Worm (Caenorhabditis elegans) whole organism, L3 larva: ENCODE results near the gene ced-9.

Experiments
- R02D3.7 ChIP-seq: fragments of 150-350 bp; optimal IDR thresholded peaks from 2 replicates; lab custom pipeline; 2014; ENCODE audit warnings: missing biosample characterization, missing genetic modification characterization
- ZK546.5 ChIP-seq: sonication (generic microtip); optimal IDR thresholded peaks from 2 replicates; lab custom pipeline; 2017; ENCODE audit warnings: missing biosample characterization, missing genetic modification characterization
- aly-2 ChIP-seq: fragments of 150-350 bp; optimal IDR thresholded peaks from 2 replicates; lab custom pipeline; 2014; ENCODE audit warnings: missing biosample characterization, missing genetic modification characterization
- ama-1 ChIP-seq: fragments of 150-350 bp; optimal IDR thresholded peaks from 2 replicates; lab custom pipeline; 2018
- ceh-16 ChIP-seq: sonication (generic microtip); optimal IDR thresholded peaks from 2 replicates; lab custom pipeline; 2017; ENCODE audit warnings: missing biosample characterization, missing genetic modification characterization
- ceh-28 ChIP-seq: fragments of 150-350 bp; optimal IDR thresholded peaks from 2 replicates; lab custom pipeline; 2014; ENCODE audit warnings: missing biosample characterization, missing genetic modification reagents, missing genetic modification characterization
- ceh-82 ChIP-seq: fragments of 150-350 bp; optimal IDR thresholded peaks from 2 replicates; lab custom pipeline; 2014; ENCODE audit warnings: missing biosample characterization, missing genetic modification characterization
- ceh-9 ChIP-seq: sonication (generic microtip); optimal IDR thresholded peaks from 2 replicates; lab custom pipeline; 2018; ENCODE audit warnings: missing biosample characterization, missing genetic modification characterization
- daf-12 ChIP-seq: fragments of 150-350 bp; optimal IDR thresholded peaks from 2 replicates; lab custom pipeline; 2014; ENCODE audit warnings: missing biosample characterization, missing genetic modification reagents, missing genetic modification characterization
- egl-5 ChIP-seq: fragments of 150-350 bp; optimal IDR thresholded peaks from 2 replicates; lab custom pipeline; 2017; ENCODE audit warnings: missing biosample characterization, missing genetic modification reagents, missing genetic modification characterization, inconsistent platforms
- elt-1 ChIP-seq: fragments of 150-350 bp; optimal IDR thresholded peaks from 2 replicates; lab custom pipeline; 2014; ENCODE audit warnings: missing biosample characterization, missing genetic modification characterization
- elt-3 ChIP-seq, 3 experiments: fragments of 150-350 bp in 1 of 3; sonication (generic microtip) in 2 of 3; optimal IDR thresholded peaks; 2 replicates in 2 of 3; 4 replicates in 1 of 3; lab custom pipeline; 2014 to 2017; ENCODE audit warnings: missing biosample characterization in 3 of 3, missing genetic modification characterization in 3 of 3
- eor-1 ChIP-seq, 2 experiments: fragments of 150-350 bp; optimal IDR thresholded peaks; 2 replicates each; lab custom pipeline; 2014 to 2018; ENCODE audit warnings: missing biosample characterization in 2 of 2, missing genetic modification characterization in 2 of 2
- fkh-10 ChIP-seq: sonication (generic microtip); optimal IDR thresholded peaks from 2 replicates; lab custom pipeline; 2017; ENCODE audit warnings: missing biosample characterization, missing genetic modification reagents, missing genetic modification characterization
- fkh-2 ChIP-seq: fragments of 150-350 bp; optimal IDR thresholded peaks from 2 replicates; lab custom pipeline; 2014; ENCODE audit warnings: missing biosample characterization, missing genetic modification reagents, missing genetic modification characterization
- fos-1 ChIP-seq: fragments of 150-350 bp; optimal IDR thresholded peaks from 2 replicates; lab custom pipeline; 2014; ENCODE audit warnings: missing biosample characterization, missing genetic modification characterization
- hmg-11 ChIP-seq: sonication (generic microtip); optimal IDR thresholded peaks from 2 replicates; lab custom pipeline; 2016; ENCODE audit warnings: missing genetic modification characterization, missing compliant biosample characterization
- jun-1 ChIP-seq: fragments of 150-350 bp; optimal IDR thresholded peaks from 2 replicates; lab custom pipeline; 2014; ENCODE audit warnings: missing biosample characterization, missing genetic modification reagents, missing genetic modification characterization
- lin-15B ChIP-seq: fragments of 150-350 bp; optimal IDR thresholded peaks from 2 replicates; lab custom pipeline; 2014; ENCODE audit warnings: missing biosample characterization, missing genetic modification characterization
- lin-39 ChIP-seq: fragments of 150-350 bp; optimal IDR thresholded peaks from 2 replicates; lab custom pipeline; 2018; ENCODE audit warnings: missing biosample characterization, missing genetic modification reagents, missing genetic modification characterization
- lsy-12 ChIP-seq: sonication (generic microtip); optimal IDR thresholded peaks from 2 replicates; lab custom pipeline; 2016; ENCODE audit warnings: mild to moderate bottlenecking, missing genetic modification characterization, missing compliant biosample characterization
- mdl-1 ChIP-seq: fragments of 150-350 bp; optimal IDR thresholded peaks from 2 replicates; lab custom pipeline; 2014; ENCODE audit warnings: missing biosample characterization, missing genetic modification characterization
- mml-1 ChIP-seq: fragments of 150-350 bp; sonication (generic microtip); optimal IDR thresholded peaks from 3 replicates; lab custom pipeline; 2014; ENCODE audit warnings: missing biosample characterization, missing genetic modification characterization
- nhr-23 ChIP-seq: fragments of 150-350 bp; optimal IDR thresholded peaks from 2 replicates; lab custom pipeline; 2014; ENCODE audit warnings: missing biosample characterization, missing genetic modification reagents, missing genetic modification characterization
- nhr-237 ChIP-seq: fragments of 150-350 bp; optimal IDR thresholded peaks from 2 replicates; lab custom pipeline; 2014; ENCODE audit warnings: missing biosample characterization, missing genetic modification characterization
- nhr-25 ChIP-seq: sonication (generic microtip); optimal IDR thresholded peaks from 2 replicates; lab custom pipeline; 2017; ENCODE audit warnings: missing biosample characterization, missing genetic modification characterization
- nhr-28 ChIP-seq: fragments of 150-350 bp; optimal IDR thresholded peaks from 2 replicates; lab custom pipeline; 2014; ENCODE audit warnings: missing biosample characterization, missing genetic modification characterization
- nhr-43 ChIP-seq: sonication (generic microtip); optimal IDR thresholded peaks from 2 replicates; lab custom pipeline; 2016; ENCODE audit warnings: mild to moderate bottlenecking, missing genetic modification characterization, missing compliant biosample characterization; ENCODE audit not compliant: poor library complexity, severe bottlenecking
- nhr-76 ChIP-seq: fragments of 150-350 bp; sonication (generic microtip); optimal IDR thresholded peaks from 5 replicates; lab custom pipeline; 2014; ENCODE audit warnings: missing biosample characterization, missing genetic modification characterization
- nhr-77 ChIP-seq: fragments of 150-350 bp; optimal IDR thresholded peaks from 2 replicates; lab custom pipeline; 2014; ENCODE audit warnings: missing biosample characterization, missing genetic modification characterization
- pha-4 ChIP-seq: fragments of 150-350 bp; optimal IDR thresholded peaks from 2 replicates; lab custom pipeline; 2014; ENCODE audit warnings: missing biosample characterization, missing genetic modification reagents, missing genetic modification characterization
- sea-2 ChIP-seq: fragments of 150-350 bp; sonication (generic microtip); optimal IDR thresholded peaks from 4 replicates; lab custom pipeline; 2014; ENCODE audit warnings: missing biosample characterization, missing genetic modification reagents, missing genetic modification characterization
- skn-1 ChIP-seq: fragments of 150-350 bp; optimal IDR thresholded peaks from 2 replicates; lab custom pipeline; 2014; ENCODE audit warnings: missing biosample characterization, missing genetic modification characterization
- tbx-2 ChIP-seq: sonication (generic microtip); optimal IDR thresholded peaks from 2 replicates; lab custom pipeline; 2016; ENCODE audit warnings: mild to moderate bottlenecking, missing genetic modification characterization, missing compliant biosample characterization
- unc-39 ChIP-seq: sonication (generic microtip); optimal IDR thresholded peaks from 4 replicates; lab custom pipeline; 2017; ENCODE audit warnings: missing biosample characterization, missing genetic modification characterization
- unc-62 ChIP-seq: fragments of 150-350 bp; sonication (generic microtip); optimal IDR thresholded peaks from 4 replicates; lab custom pipeline; 2014; ENCODE audit warnings: missing biosample characterization, missing genetic modification reagents, missing genetic modification characterization
- zag-1 ChIP-seq: fragments of 150-350 bp; optimal IDR thresholded peaks from 2 replicates; lab custom pipeline; 2014; ENCODE audit warnings: missing biosample characterization, missing genetic modification characterization
- ztf-11 ChIP-seq: fragments of 150-350 bp; optimal IDR thresholded peaks from 2 replicates; lab custom pipeline; 2014; ENCODE audit warnings: missing biosample characterization, missing genetic modification characterization

The ced-9 gene

ce11 chrIII:10336109-10336508 is 1.1 kb downstream of the ced-9 start:
- no peak for TF ChIP-seq fkh-10 (GFP tag; lab: Kevin White, UChicago)
- no peak for TF ChIP-seq nhr-23 (tag; lab: Kevin White, UChicago)
- TF ChIP-seq mml-1: no peak
- no peak for TF ChIP-seq unc-39 (tag; lab: Kevin White, UChicago)
- no peak for TF ChIP-seq ceh-28 (tag; lab: Kevin White, UChicago)
- no peak for TF ChIP-seq ceh-82 (tag; lab: Kevin White, UChicago)
- no peak for TF ChIP-seq sea-2 (GFP tag; lab: Kevin White, UChicago)
- no peak for TF ChIP-seq fkh-2 (tag; lab: Kevin White, UChicago)
- no peak for TF ChIP-seq nhr-237 (tag; lab: Kevin White, UChicago)
- TF ChIP-seq eor-1 (tag; optimal IDR thresholded peaks at IDR 0.05; lab: Kevin White, UChicago): no peak

- TF ChIP-seq zag-1 (tag; lab: Kevin White, UChicago): no peak
- TF ChIP-seq nhr-237 (tag; lab: Kevin White, UChicago): no peak
- TF ChIP-seq ZK546.5 (tag; lab: Kevin White, UChicago): no peak
- TF ChIP-seq nhr-25 (tag; lab: Kevin White, UChicago): peak; percentile 51
- TF ChIP-seq nhr-28 (tag; lab: Kevin White, UChicago): no peak
- no peak for TF ChIP-seq pha-4 (tag; lab: Kevin White, UChicago)
- TF ChIP-seq ceh-9 (tag; lab: Kevin White, UChicago): no peak
- TF ChIP-seq skn-1 (tag; lab: Kevin White, UChicago): no peak
- TF ChIP-seq mdl-1: no peak
- TF ChIP-seq lin-15B (tag; lab: Kevin White, UChicago): no peak
- no peak for TF ChIP-seq ceh-16 (tag; lab: Kevin White, UChicago)
- TF ChIP-seq daf-12: no peak
- no peak for TF ChIP-seq unc-39 (tag; lab: Kevin White, UChicago)
- TF ChIP-seq aly-2 (tag; lab: Kevin White, UChicago): no peak
- no peak for TF ChIP-seq lin-39 (tag; lab: Kevin White, UChicago)
- no peak for TF ChIP-seq lsy-12 (tag; lab: Kevin White, UChicago)
- no peak for TF ChIP-seq fkh-10 (GFP tag; lab: Kevin White, UChicago)
- no peak for TF ChIP-seq ceh-82 (tag; lab: Kevin White, UChicago)
- TF ChIP-seq nhr-77 (tag; lab: Kevin White, UChicago): no peak
- TF ChIP-seq sea-2 (GFP tag; lab: Kevin White, UChicago): no peak
- TF ChIP-seq unc-62 (GFP tag; lab: Kevin White, UChicago): no peak
- TF ChIP-seq mml-1: no peak
- no peak for TF ChIP-seq R02D3.7 (tag; lab: Kevin White, UChicago)
- TF ChIP-seq eor-1 (tag; optimal IDR thresholded peaks at IDR 0.05; lab: Kevin White, UChicago): no peak
- TF ChIP-seq tbx-2 (tag; lab: Kevin White, UChicago): no peak
- peak; percentile 27 for TF ChIP-seq nhr-23 (tag; lab: Kevin White, UChicago)
- TF ChIP-seq hmg-11: no peak
- peak; percentile 48 for TF ChIP-seq jun-1 (tag; lab: Kevin White, UChicago)
- no peak for TF ChIP-seq ztf-11
- no peak for TF ChIP-seq elt-3 (tag; optimal IDR thresholded peaks at IDR 0.05; lab: Kevin White, UChicago)
- peak; percentile 43 for TF ChIP-seq elt-1 (tag; lab: Kevin White, UChicago)
- peak; percentile 61 for TF ChIP-seq nhr-43
- TF ChIP-seq egl-5 (tag; lab: Kevin White, UChicago): no peak
- peak; percentile 27 for TF ChIP-seq ceh-28 (tag; lab: Kevin White, UChicago)
- TF ChIP-seq fos-1 (tag; lab: Kevin White, UChicago): no peak
Observed at ce11 chrIII:10337508-10338166, 2.7 kb downstream of the ced-9 start, which contains the start of gene ttr-15. Gene ttr-15, plus strand, starts transcription at chrIII:10337847.

- peak; percentile 66 for TF ChIP-seq ama-1 (lab: Kevin White, UChicago)
- peak; percentile 19 for TF ChIP-seq R02D3.7 (tag; lab: Kevin White, UChicago)
- no peak for TF ChIP-seq nhr-76 (tag; lab: Kevin White, UChicago)
- peak; percentile 34 for TF ChIP-seq ceh-28 (tag; lab: Kevin White, UChicago)
- TF ChIP-seq elt-1 (tag; lab: Kevin White, UChicago): no peak
- TF ChIP-seq unc-39 (tag; lab: Kevin White, UChicago): no peak
- peak; percentile 39 for TF ChIP-seq nhr-25 (tag; lab: Kevin White, UChicago)
Observed at ce11 chrIII:10338992-10339852, 4.2 kb downstream of the ced-9 start.
